Fruit fly (Drosophila melanogaster): Measurements from ENCODE around the gene Ipk2.

Ipk2 gene

dm6 chr2L:563769-564550 lies 10.1 kb downstream of the Ipk2 start, which contains the start of the genes uncNacbeta and CG2794 (continued):
- peak; percentile 26 for TF ChIP-seq nmo (GFP tag; optimal IDR thresholded peaks at IDR 0.05)
- TF ChIP-seq CG13296 (GFP tag; optimal IDR thresholded peaks at IDR 0.05): no peak
- TF ChIP-seq Usf (GFP tag; optimal IDR thresholded peaks at IDR 0.05): no peak
- 0 out of 2 replicates have a peak, but pooled peaks have one; percentile 42 for TF ChIP-seq NFAT (GFP tag; IDR thresholded peaks at IDR 0.05)
- TF ChIP-seq pzg (GFP tag; optimal IDR thresholded peaks at IDR 0.05): peak; percentile 82
- peak; percentile 64 for TF ChIP-seq CG7928 (GFP tag; optimal IDR thresholded peaks at IDR 0.05)
- peak; percentile 99 for TF ChIP-seq Sry-β (GFP tag; optimal IDR thresholded peaks at IDR 0.05)
- no peak for TF ChIP-seq eyg (GFP tag; optimal IDR thresholded peaks at IDR 0.05)
- no peak for TF ChIP-seq CG13123 (GFP tag; optimal IDR thresholded peaks at IDR 0.05)
- peak; percentile 88 for TF ChIP-seq Med (GFP tag)
- peak; percentile 70 for TF ChIP-seq sens (GFP tag)
- no peak for TF ChIP-seq CG8944 (GFP tag; optimal IDR thresholded peaks at IDR 0.05)
- peak; percentile 95 for TF ChIP-seq E2f2 (GFP tag; IDR thresholded peaks at IDR 0.05)
- TF ChIP-seq so (GFP tag; IDR thresholded peaks at IDR 0.05): no peak
- TF ChIP-seq mld (GFP tag; IDR thresholded peaks at IDR 0.05; ENCODE audit: partially characterized antibody): 0 out of 3 replicates have a peak, but pooled peaks have one; percentile 22
- peak; percentile 20 for TF ChIP-seq CG17186 (GFP tag; optimal IDR thresholded peaks at IDR 0.05)
- TF ChIP-seq BEAF-32 (GFP tag; optimal IDR thresholded peaks at IDR 0.05): peak; percentile 66
- TF ChIP-seq Mes4 (GFP tag; optimal IDR thresholded peaks at IDR 0.05): no peak
- no peak for TF ChIP-seq CG8359 (GFP tag; optimal IDR thresholded peaks at IDR 0.05; ENCODE audit: borderline replicate concordance)
- peak; percentile 54; the same call in 2 of the 3 replicates for TF ChIP-seq zen2 (GFP tag; IDR thresholded peaks at IDR 0.05; ENCODE audit: partially characterized antibody)
- peak; percentile 8 for TF ChIP-seq CG11398 (GFP tag; optimal IDR thresholded peaks at IDR 0.05)
- peak; percentile 77 for TF ChIP-seq dm (GFP tag; optimal IDR thresholded peaks at IDR 0.05)
- peak; percentile 42; the same call in 1 of the 2 replicates for TF ChIP-seq inv (GFP tag; IDR thresholded peaks at IDR 0.05; ENCODE audit: partially characterized antibody)
- TF ChIP-seq CG14441 (GFP tag; IDR thresholded peaks at IDR 0.05): no peak
- peak; percentile 10 for TF ChIP-seq CG4617 (GFP tag; optimal IDR thresholded peaks at IDR 0.05; ENCODE audit: borderline replicate concordance)
- TF ChIP-seq CG16779 (GFP tag; IDR thresholded peaks at IDR 0.05): no peak
- no peak for TF ChIP-seq CG7271 (tag; optimal IDR thresholded peaks at IDR 0.05)
- TF ChIP-seq fu2 (GFP tag; optimal IDR thresholded peaks at IDR 0.05): no peak
- TF ChIP-seq CG10543 (GFP tag; optimal IDR thresholded peaks at IDR 0.05): no peak
- no peak for TF ChIP-seq lov (optimal IDR thresholded peaks at IDR 0.05)
- TF ChIP-seq lov (GFP tag; IDR thresholded peaks at IDR 0.05): 0 out of 3 replicates have a peak, but pooled peaks have one; percentile 18
- no peak for TF ChIP-seq ken (GFP tag; IDR thresholded peaks at IDR 0.05)
- no peak for TF ChIP-seq CG15696 (tag; optimal IDR thresholded peaks at IDR 0.05)
- TF ChIP-seq amos (GFP tag; IDR thresholded peaks at IDR 0.05; ENCODE audit: partially characterized antibody): peak; percentile 74
- peak; percentile 74 for TF ChIP-seq CG15514 (GFP tag; optimal IDR thresholded peaks at IDR 0.05)
- peak; percentile 87 for TF ChIP-seq Bgb (GFP tag; IDR thresholded peaks at IDR 0.05; ENCODE audit: partially characterized antibody)
- no peak for TF ChIP-seq Mrtf (GFP tag; IDR thresholded peaks at IDR 0.05)
- TF ChIP-seq CoRest (tag; optimal IDR thresholded peaks at IDR 0.05): peak; percentile 25
- no peak for TF ChIP-seq CG7357 (GFP tag; IDR thresholded peaks at IDR 0.05)
- no peak for TF ChIP-seq usp (GFP tag; optimal IDR thresholded peaks at IDR 0.05)
- no peak for TF ChIP-seq Mad (GFP tag; optimal IDR thresholded peaks at IDR 0.05)
- TF ChIP-seq NfI (GFP tag; optimal IDR thresholded peaks at IDR 0.05): no peak
- TF ChIP-seq CG30403 (GFP tag; optimal IDR thresholded peaks at IDR 0.05): peak; percentile 10
- peak; percentile 51 for TF ChIP-seq CG2120 (GFP tag; optimal IDR thresholded peaks at IDR 0.05)
- peak; percentile 68; the same call in 2 of the 3 replicates for TF ChIP-seq Doc3 (GFP tag; IDR thresholded peaks at IDR 0.05; ENCODE audit: partially characterized antibody)
- TF ChIP-seq Opbp (GFP tag; IDR thresholded peaks at IDR 0.05; ENCODE audit: partially characterized antibody): peak; percentile 73
- peak; percentile 12 for TF ChIP-seq CG5180 (GFP tag; optimal IDR thresholded peaks at IDR 0.05)
- TF ChIP-seq her (GFP tag; optimal IDR thresholded peaks at IDR 0.05): peak; percentile 12

All from whole organism, embryonic.